Worm (Caenorhabditis elegans) whole organism, early embryonic: Measurements from ENCODE around the gene F49F1.9.

ENCODE experiments used
- aly-1 ChIP-seq: sonication (generic microtip); optimal IDR thresholded peaks from 2 replicates; lab custom pipeline; 2016; ENCODE audit warnings: missing genetic modification characterization, missing compliant biosample characterization
- ama-1 ChIP-seq: fragments of 150-350 bp; optimal IDR thresholded peaks from 2 replicates; lab custom pipeline; 2014
- ceh-13 ChIP-seq: fragments of 200-800 bp; sonication (Bioruptor generic); optimal IDR thresholded peaks from 2 replicates; lab custom pipeline; 2018; ENCODE audit warnings: mild to moderate bottlenecking, missing genetic modification characterization, missing compliant biosample characterization
- ets-7 ChIP-seq: sonication (generic microtip); optimal IDR thresholded peaks from 2 replicates; lab custom pipeline; 2016; ENCODE audit warnings: missing genotype, missing genetic modification characterization, missing compliant biosample characterization
- flt-1 ChIP-seq: fragments of 200-800 bp; sonication (Bioruptor generic); IDR thresholded peaks from 2 replicates; pipeline ENCODE4 v1.3.6; 2022; ENCODE audit warnings: missing genetic modification characterization, missing compliant biosample characterization
- hnd-1 ChIP-seq: sonication (generic microtip); optimal IDR thresholded peaks from 2 replicates; lab custom pipeline; 2016; ENCODE audit warnings: missing genetic modification characterization, missing compliant biosample characterization
- pes-1 ChIP-seq: fragments of 200-800 bp; sonication (Bioruptor generic); IDR thresholded peaks from 2 replicates; pipeline ENCODE4 v1.3.6; 2022; ENCODE audit warnings: missing genetic modification reagents, missing genetic modification characterization, missing compliant biosample characterization
- scrt-1 ChIP-seq: fragments of 200-800 bp; sonication (Bioruptor generic); IDR thresholded peaks from 2 replicates; pipeline ENCODE4 v1.3.6; 2022; ENCODE audit warnings: missing genetic modification characterization, missing compliant biosample characterization
- tbx-11 ChIP-seq: fragments of 200-800 bp; sonication (Bioruptor generic); IDR thresholded peaks from 2 replicates; pipeline ENCODE4 v1.3.6; 2022; ENCODE audit warnings: missing genetic modification characterization, missing compliant biosample characterization
- tra-4 ChIP-seq: sonication (generic microtip); optimal IDR thresholded peaks from 2 replicates; lab custom pipeline; 2017; ENCODE audit warnings: missing genetic modification characterization, missing compliant biosample characterization

- no peak for TF ChIP-seq scrt-1 (GFP tag; lab: Robert Waterston, UW)
- TF ChIP-seq tbx-11 (GFP tag; lab: Robert Waterston, UW), result no peak
- TF ChIP-seq ets-7 (tag; lab: Kevin White, UChicago), result no peak
- no peak for TF ChIP-seq ama-1 (lab: Kevin White, UChicago)
- no peak for TF ChIP-seq pes-1 (GFP tag; lab: Robert Waterston, UW)
- TF ChIP-seq ceh-13 (GFP tag; lab: Kevin White, UChicago), result no peak
- TF ChIP-seq hnd-1 (tag; lab: Kevin White, UChicago), result no peak
- no peak for TF ChIP-seq tra-4 (tag; lab: Kevin White, UChicago)
- no peak for TF ChIP-seq flt-1 (GFP tag; lab: Robert Waterston, UW)
- TF ChIP-seq aly-1 (tag; lab: Kevin White, UChicago), result no peak
Observed at ce11 chrIV:4117432-4117831, 19.9 kb downstream of the F49F1.9 start, which contains the start of gene drd-50.
